Worm (Caenorhabditis elegans): ENCODE results near the gene ZK1236.1.

Gene ZK1236.1

DNA sequence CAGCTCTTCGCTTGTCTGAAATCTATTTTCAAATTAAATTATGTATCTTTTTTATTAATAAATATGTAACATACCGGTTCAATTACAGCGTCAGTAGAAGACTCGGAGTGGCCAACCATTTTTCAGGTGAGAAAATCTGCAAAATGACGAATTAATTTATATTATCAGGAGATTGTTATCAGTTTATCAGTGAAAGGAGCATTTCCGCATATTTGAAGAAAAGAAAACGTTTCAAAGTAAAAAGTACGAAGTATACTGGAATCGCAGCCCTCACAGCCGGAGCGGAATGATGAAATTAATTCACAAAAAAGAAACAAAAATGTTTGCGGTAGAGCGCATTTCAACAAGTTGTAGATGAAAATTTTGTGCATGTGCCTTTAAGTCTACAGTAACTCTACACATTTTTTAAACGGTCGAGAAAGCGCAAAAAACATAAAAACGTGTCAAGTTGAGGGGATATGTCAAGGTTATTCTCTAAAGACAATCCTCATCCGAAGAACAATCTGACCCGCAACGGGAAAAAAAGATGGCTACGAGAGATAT, 50.3 kb downstream of the ZK1236.1 start:
- no peak for TF ChIP-seq ets-7 (tag; optimal IDR thresholded peaks at IDR 0.05)
- no peak for TF ChIP-seq tbx-37 (GFP tag; conservative IDR thresholded peaks at IDR 0.05)
- TF ChIP-seq tra-4 (tag; optimal IDR thresholded peaks at IDR 0.05): no peak
- TF ChIP-seq ama-1 (optimal IDR thresholded peaks at IDR 0.05): no peak
- TF ChIP-seq F13C5.2 (tag; optimal IDR thresholded peaks at IDR 0.05): no peak
- no peak for TF ChIP-seq ceh-36 (tag; optimal IDR thresholded peaks at IDR 0.05)
- no peak for TF ChIP-seq flt-1 (GFP tag; IDR thresholded peaks at IDR 0.05)
- no peak for TF ChIP-seq sea-1 (GFP tag; conservative IDR thresholded peaks at IDR 0.05)
- TF ChIP-seq tbx-11 (GFP tag; IDR thresholded peaks at IDR 0.05): no peak
- no peak for TF ChIP-seq B0310.2 (tag; optimal IDR thresholded peaks at IDR 0.05)
- TF ChIP-seq scrt-1 (GFP tag; IDR thresholded peaks at IDR 0.05): no peak
- TF ChIP-seq hmg-4 (GFP tag; optimal IDR thresholded peaks at IDR 0.05): no peak

DNA sequence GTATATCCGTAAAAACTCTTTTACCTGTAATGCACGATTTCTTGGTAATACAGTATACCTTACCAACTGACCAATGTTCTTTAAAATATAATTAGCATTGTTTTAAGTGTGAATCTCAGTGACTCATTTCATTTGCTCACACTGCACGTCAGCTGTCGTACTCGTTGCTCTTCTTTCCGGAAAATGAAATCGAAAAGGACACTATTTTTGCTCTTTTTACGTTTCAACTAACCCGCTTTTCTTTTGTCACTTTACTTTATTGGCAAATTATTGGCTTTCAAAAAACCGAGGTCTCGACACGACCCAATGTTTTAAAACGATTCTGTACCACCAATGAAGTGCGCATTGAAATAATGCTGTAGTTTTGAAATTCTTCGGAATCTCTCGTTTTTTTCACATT, 51.3 kb downstream of the ZK1236.1 start, which contains the start of gene F42H10.6:
TSS of gene F42H10.6 (minus strand) at position 101 of the 400 bp plus-strand sequence.
- TF ChIP-seq sea-1 (GFP tag; conservative IDR thresholded peaks at IDR 0.05): no peak
- no peak for TF ChIP-seq ets-7 (tag; optimal IDR thresholded peaks at IDR 0.05)
- no peak for TF ChIP-seq F13C5.2 (tag; optimal IDR thresholded peaks at IDR 0.05)
- TF ChIP-seq pes-1 (GFP tag; IDR thresholded peaks at IDR 0.05): no peak
- TF ChIP-seq hmbx-1 (tag; optimal IDR thresholded peaks at IDR 0.05): no peak
- TF ChIP-seq ama-1 (optimal IDR thresholded peaks at IDR 0.05): no peak
- TF ChIP-seq tra-4 (tag; optimal IDR thresholded peaks at IDR 0.05): no peak
- TF ChIP-seq flt-1 (GFP tag; IDR thresholded peaks at IDR 0.05): no peak
- no peak for TF ChIP-seq scrt-1 (GFP tag; IDR thresholded peaks at IDR 0.05)

Measured in whole organism, early embryonic.